Fruit fly (Drosophila melanogaster) whole organism, embryonic: Measurements from ENCODE around the gene CG4313.
A peak's percentile ranks its signal among the peaks of the same experiment; 100 is the strongest.

Experiments
- Ada2b ChIP-seq: fragments of 200-800 bp; sonication (Bioruptor generic); IDR thresholded peaks from 2 replicates; pipeline ENCODE4 v1.3.6; 2022; ENCODE audit warnings: missing biosample characterization, missing genetic modification characterization
- Atf3 ChIP-seq: fragments of 200-800 bp; sonication (Bioruptor generic); optimal IDR thresholded peaks from 3 replicates; lab custom pipeline; 2016; ENCODE audit warnings: missing biosample characterization, missing genetic modification characterization
- CG10321 ChIP-seq: fragments of 200-800 bp; sonication (Bioruptor generic); IDR thresholded peaks from 2 replicates; pipeline ENCODE4 v1.3.6; 2022; ENCODE audit warnings: missing biosample characterization, missing genetic modification characterization
- CG10959 ChIP-seq: fragments of 200-800 bp; sonication (Bioruptor generic); IDR thresholded peaks from 2 replicates; pipeline ENCODE4 v1.3.6; 2022; ENCODE audit warnings: missing biosample characterization, missing genetic modification characterization
- CG11093 ChIP-seq: fragments of 200-800 bp; sonication (Bioruptor generic); IDR thresholded peaks from 3 replicates; pipeline ENCODE4 v1.3.6; 2022; ENCODE audit warnings: missing biosample characterization, missing genetic modification characterization
- CG11456 ChIP-seq: fragments of 200-800 bp; sonication (Bioruptor generic); IDR thresholded peaks from 3 replicates; pipeline ENCODE4 v1.3.6; 2022; ENCODE audit warnings: missing biosample characterization, missing genetic modification characterization
- CG11695 ChIP-seq: fragments of 200-800 bp; sonication (Bioruptor generic); IDR thresholded peaks from 3 replicates; pipeline ENCODE4 v1.3.6; 2022; ENCODE audit warnings: missing biosample characterization, missing genetic modification characterization
- CG13296 ChIP-seq: fragments of 200-800 bp; sonication (Bioruptor generic); optimal IDR thresholded peaks from 3 replicates; lab custom pipeline; 2018; ENCODE audit warnings: missing biosample characterization, mild to moderate bottlenecking, missing genetic modification characterization
- CG16863 ChIP-seq: fragments of 200-800 bp; sonication (Bioruptor generic); optimal IDR thresholded peaks from 3 replicates; lab custom pipeline; 2016; ENCODE audit warnings: missing biosample characterization, missing genetic modification characterization
- CG17361 ChIP-seq: fragments of 200-800 bp; sonication (Bioruptor generic); IDR thresholded peaks from 3 replicates; pipeline ENCODE4 v1.3.6; 2022; ENCODE audit warnings: missing biosample characterization, missing genetic modification characterization
- CG2199 ChIP-seq: fragments of 200-800 bp; sonication (Bioruptor generic); IDR thresholded peaks from 3 replicates; pipeline ENCODE4 v1.3.6; 2022; ENCODE audit warnings: missing biosample characterization, missing genetic modification characterization
- CG2202 ChIP-seq: fragments of 200-800 bp; sonication (Bioruptor generic); optimal IDR thresholded peaks from 2 replicates; lab custom pipeline; 2018; ENCODE audit warnings: missing biosample characterization, mild to moderate bottlenecking, missing genetic modification characterization
- CG4360 ChIP-seq: fragments of 200-800 bp; sonication (Bioruptor generic); IDR thresholded peaks from 2 replicates; pipeline ENCODE4 v1.3.6; 2022; ENCODE audit warnings: missing biosample characterization, missing genetic modification characterization
- CG6272 ChIP-seq: fragments of 200-800 bp; sonication (Bioruptor generic); IDR thresholded peaks from 2 replicates; pipeline ENCODE4 v1.3.6; 2022; ENCODE audit warnings: missing biosample characterization, missing genetic modification characterization
- CG6683 ChIP-seq: fragments of 200-800 bp; sonication (Bioruptor generic); optimal IDR thresholded peaks from 2 replicates; lab custom pipeline; 2017; ENCODE audit warnings: missing biosample characterization, mild to moderate bottlenecking, missing genetic modification characterization, missing genetic modification reagents
- CG7928 ChIP-seq: fragments of 200-800 bp; sonication (Bioruptor generic); optimal IDR thresholded peaks from 2 replicates; lab custom pipeline; 2017; ENCODE audit warnings: missing biosample characterization, mild to moderate bottlenecking, missing genetic modification characterization
- CG8089 ChIP-seq: fragments of 200-800 bp; sonication (Bioruptor generic); optimal IDR thresholded peaks from 3 replicates; lab custom pipeline; 2016; ENCODE audit warnings: missing biosample characterization, missing genetic modification characterization
- CG9797 ChIP-seq: fragments of 200-800 bp; sonication (Bioruptor generic); optimal IDR thresholded peaks from 3 replicates; lab custom pipeline; 2018; ENCODE audit warnings: missing biosample characterization, mild to moderate bottlenecking, missing genetic modification characterization
- D19B ChIP-seq: fragments of 200-800 bp; sonication (Bioruptor generic); optimal IDR thresholded peaks from 2 replicates; lab custom pipeline; 2017; ENCODE audit warnings: missing biosample characterization, mild to moderate bottlenecking, missing genetic modification characterization
- Ets65A ChIP-seq: fragments of 200-800 bp; sonication (Bioruptor generic); peaks from one replicate; lab custom pipeline; 2016; ENCODE audit warnings: missing biosample characterization, missing genetic modification characterization
- Hmr ChIP-seq: fragments of 200-800 bp; sonication (Bioruptor generic); optimal IDR thresholded peaks from 3 replicates; lab custom pipeline; 2017; ENCODE audit warnings: mild to moderate bottlenecking, missing biosample characterization, missing genetic modification reagents, missing genetic modification characterization
- Hr39 ChIP-seq: fragments of >200 bp; optimal IDR thresholded peaks from 2 replicates; lab custom pipeline; 2017
- Med ChIP-seq: fragments of 200-800 bp; sonication (Bioruptor generic); peaks from one replicate; lab custom pipeline; 2016; ENCODE audit warnings: missing biosample characterization, missing genetic modification characterization, mild to moderate bottlenecking, inconsistent platforms, moderate library complexity
- Mes4 ChIP-seq: fragments of 200-800 bp; sonication (Bioruptor generic); optimal IDR thresholded peaks from 2 replicates; lab custom pipeline; 2016; ENCODE audit warnings: missing biosample characterization, missing genetic modification characterization
- NK7.1 ChIP-seq: fragments of 200-800 bp; sonication (Bioruptor generic); optimal IDR thresholded peaks from 3 replicates; lab custom pipeline; 2016; ENCODE audit warnings: missing biosample characterization, missing genetic modification characterization
- Opbp ChIP-seq: fragments of 200-800 bp; sonication (Bioruptor generic); IDR thresholded peaks from 3 replicates; pipeline ENCODE4 v1.3.6; 2022; ENCODE audit warnings: missing biosample characterization, missing genetic modification characterization; ENCODE audit not compliant: partially characterized antibody
- Pdp1 ChIP-seq, 2 experiments: fragments of 200-800 bp; sonication (Bioruptor generic); optimal IDR thresholded peaks; 3 replicates each; lab custom pipeline; 2016; ENCODE audit warnings: missing biosample characterization in 2 of 2, missing genetic modification characterization in 2 of 2, mild to moderate bottlenecking in 1 of 2, moderate library complexity in 1 of 2
- Sox100B ChIP-seq: fragments of 200-800 bp; sonication (Bioruptor generic); optimal IDR thresholded peaks from 3 replicates; lab custom pipeline; 2018; ENCODE audit warnings: missing biosample characterization, mild to moderate bottlenecking, missing genetic modification characterization
- Spps ChIP-seq: fragments of 200-800 bp; sonication (Bioruptor generic); optimal IDR thresholded peaks from 2 replicates; lab custom pipeline; 2018; ENCODE audit warnings: missing biosample characterization, mild to moderate bottlenecking, missing genetic modification characterization
- Xbp1 ChIP-seq: fragments of 200-800 bp; sonication (Bioruptor generic); optimal IDR thresholded peaks from 3 replicates; lab custom pipeline; 2016; ENCODE audit warnings: missing biosample characterization, mild to moderate bottlenecking, missing genetic modification characterization
- YL-1 ChIP-seq: fragments of 200-800 bp; sonication (Bioruptor generic); optimal IDR thresholded peaks from 3 replicates; lab custom pipeline; 2017; ENCODE audit warnings: missing biosample characterization, mild to moderate bottlenecking, missing genetic modification characterization
- bab2 ChIP-seq: fragments of 200-800 bp; sonication (Bioruptor generic); optimal IDR thresholded peaks from 2 replicates; lab custom pipeline; 2016; ENCODE audit warnings: missing biosample characterization, missing genetic modification characterization
- caup ChIP-seq: fragments of 200-800 bp; sonication (Bioruptor generic); optimal IDR thresholded peaks from 3 replicates; lab custom pipeline; 2017; ENCODE audit warnings: missing biosample characterization, mild to moderate bottlenecking, missing genetic modification characterization, moderate library complexity; ENCODE audit not compliant: severe bottlenecking
- crol ChIP-seq: fragments of 200-800 bp; sonication (Bioruptor generic); IDR thresholded peaks from 2 replicates; pipeline ENCODE4 v1.3.6; 2022; ENCODE audit warnings: missing biosample characterization, missing genetic modification characterization
- dysf ChIP-seq: fragments of 200-800 bp; sonication (Bioruptor generic); IDR thresholded peaks from 3 replicates; pipeline ENCODE4 v1.3.6; 2022; ENCODE audit warnings: missing biosample characterization, missing genetic modification characterization
- fd3F ChIP-seq: fragments of 200-800 bp; sonication (Bioruptor generic); optimal IDR thresholded peaks from 2 replicates; lab custom pipeline; 2018; ENCODE audit warnings: missing biosample characterization, mild to moderate bottlenecking, missing genetic modification characterization, moderate library complexity
- fd64A ChIP-seq: fragments of 200-800 bp; sonication (Bioruptor generic); optimal IDR thresholded peaks from 3 replicates; lab custom pipeline; 2018; ENCODE audit warnings: missing biosample characterization, mild to moderate bottlenecking, missing genetic modification characterization
- gce ChIP-seq: fragments of 200-800 bp; sonication (Bioruptor generic); IDR thresholded peaks from 3 replicates; pipeline ENCODE4 v1.3.6; 2022; ENCODE audit warnings: missing biosample characterization, missing genetic modification characterization
- grau ChIP-seq: fragments of 200-800 bp; optimal IDR thresholded peaks from 3 replicates; lab custom pipeline; 2019; ENCODE audit warnings: missing biosample characterization, mild to moderate bottlenecking, missing genetic modification characterization, moderate library complexity
- gro ChIP-seq: fragments of 200-800 bp; sonication (Bioruptor generic); optimal IDR thresholded peaks from 2 replicates; lab custom pipeline; 2016; ENCODE audit warnings: missing biosample characterization, missing genetic modification characterization
- lilli ChIP-seq: fragments of 200-800 bp; sonication (Bioruptor generic); optimal IDR thresholded peaks from 3 replicates; lab custom pipeline; 2016; ENCODE audit warnings: missing biosample characterization, missing genetic modification characterization
- peb ChIP-seq: fragments of 200-800 bp; sonication (Bioruptor generic); IDR thresholded peaks from 2 replicates; pipeline ENCODE4 v1.3.6; 2022; ENCODE audit warnings: missing biosample characterization, missing genetic modification characterization
- pita ChIP-seq: fragments of 200-800 bp; sonication (Bioruptor generic); optimal IDR thresholded peaks from 2 replicates; lab custom pipeline; 2017; ENCODE audit warnings: missing biosample characterization, mild to moderate bottlenecking, missing genetic modification characterization
- sr ChIP-seq: fragments of 200-800 bp; sonication (Bioruptor generic); IDR thresholded peaks from 3 replicates; pipeline ENCODE4 v1.3.6; 2022; ENCODE audit warnings: missing biosample characterization, missing genetic modification characterization
- tio ChIP-seq: fragments of 200-800 bp; sonication (Bioruptor generic); optimal IDR thresholded peaks from 2 replicates; lab custom pipeline; 2017; ENCODE audit warnings: missing biosample characterization, missing genetic modification characterization, inconsistent platforms
- unc-4 ChIP-seq: fragments of 200-800 bp; sonication (Bioruptor generic); IDR thresholded peaks from 2 replicates; pipeline ENCODE4 v1.3.6; 2022; ENCODE audit warnings: missing biosample characterization, missing genetic modification characterization; ENCODE audit not compliant: partially characterized antibody
- wek ChIP-seq: fragments of 200-800 bp; sonication (Bioruptor generic); optimal IDR thresholded peaks from 3 replicates; lab custom pipeline; 2018; ENCODE audit warnings: missing biosample characterization, mild to moderate bottlenecking, missing genetic modification characterization, moderate library complexity
- zen ChIP-seq: fragments of 200-800 bp; sonication (Bioruptor generic); optimal IDR thresholded peaks from 3 replicates; lab custom pipeline; 2018; ENCODE audit warnings: missing biosample characterization, mild to moderate bottlenecking, missing genetic modification characterization, moderate library complexity

Gene CG4313

DNA sequence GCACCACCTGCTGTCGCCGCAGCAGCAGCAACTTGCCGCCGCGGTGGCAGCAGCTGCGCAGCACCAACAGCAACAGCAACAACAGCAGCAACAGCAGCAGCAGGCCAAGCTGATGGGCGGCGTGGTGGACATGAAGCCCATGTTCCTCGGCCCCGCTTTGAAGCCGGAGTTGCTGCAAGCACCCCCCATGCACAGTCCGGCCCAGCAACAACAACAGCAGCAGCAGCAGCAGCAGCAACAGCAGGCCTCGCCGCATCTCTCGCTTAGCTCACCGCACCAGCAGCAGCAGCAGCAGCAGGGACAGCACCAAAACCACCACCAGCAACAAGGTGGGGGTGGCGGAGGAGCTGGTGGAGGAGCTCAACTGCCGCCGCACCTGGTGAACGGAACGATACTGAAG lies 40.6 kb upstream of the CG4313 start:
- TF ChIP-seq Ets65A (GFP tag; lab: Kevin White, UChicago), result peak; percentile 52
- TF ChIP-seq dysf (GFP tag; lab: Robert Waterston, UW), result no peak
- peak; percentile 38 for TF ChIP-seq Med (GFP tag; lab: Kevin White, UChicago)

DNA sequence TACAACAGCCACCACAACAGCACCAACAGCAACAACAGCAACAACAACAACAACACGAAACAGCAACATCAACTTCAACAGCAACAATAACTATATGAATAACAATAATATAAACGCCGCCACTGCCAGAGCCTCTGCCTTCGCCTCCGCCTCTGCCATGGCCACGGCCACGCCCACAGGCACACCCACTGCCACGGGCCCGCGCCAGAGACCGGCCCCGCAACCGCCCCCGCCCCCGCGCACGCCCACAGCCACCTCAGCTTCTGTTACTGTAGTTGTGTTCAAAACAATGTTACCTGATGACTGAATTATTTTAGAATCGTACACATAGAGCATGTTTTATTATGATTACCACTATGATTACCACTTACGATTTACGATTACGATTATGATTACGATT lies 37.6 kb upstream of the CG4313 start:
- TF ChIP-seq CG13296 (GFP tag; lab: Kevin White, UChicago) (no peak), caup (GFP tag; lab: Kevin White, UChicago) (no peak), gce (GFP tag; lab: Robert Waterston, UW) (no peak), Sox100B (GFP tag; lab: Kevin White, UChicago) (no peak), wek (GFP tag; lab: Kevin White, UChicago) (no peak), sr (GFP tag; lab: Robert Waterston, UW) (peak; percentile 70; the same call in 2 of the 3 replicates), lilli (GFP tag; lab: Kevin White, UChicago) (no peak), D19B (GFP tag; lab: Kevin White, UChicago) (no peak), NK7.1 (GFP tag; lab: Kevin White, UChicago) (no peak), crol (GFP tag; lab: Robert Waterston, UW) (peak; percentile 49; the same call in 1 of the 2 replicates), Hr39 (lab: Kevin White, UChicago) (peak; percentile 92), CG6272 (GFP tag; lab: Robert Waterston, UW) (no peak), CG4360 (GFP tag; lab: Robert Waterston, UW) (peak; percentile 23; the same call in 1 of the 2 replicates), tio (GFP tag; lab: Kevin White, UChicago) (no peak), Atf3 (no peak)

DNA sequence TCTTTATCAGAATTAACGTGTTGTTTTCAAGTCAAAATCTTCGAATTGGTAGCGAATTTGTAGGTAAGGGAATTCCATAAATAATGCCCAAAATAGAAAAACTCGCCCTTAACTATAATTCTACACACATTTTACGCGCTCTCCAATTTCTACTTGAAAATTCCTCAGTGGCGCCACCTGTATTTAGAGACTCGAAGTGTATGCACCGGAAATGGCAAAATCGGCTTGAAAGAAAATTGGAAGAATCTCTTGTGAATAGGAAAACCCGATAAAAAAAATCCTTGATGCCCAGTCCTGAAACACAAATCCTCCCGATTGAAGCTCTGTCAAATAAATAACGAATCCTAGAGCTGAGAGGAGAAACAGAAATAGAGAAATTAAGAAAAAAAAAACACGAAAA lies 35.8 kb upstream of the CG4313 start:
- TF ChIP-seq YL-1 (peak; percentile 57), fd3F (peak; percentile 42), pita (GFP tag; lab: Kevin White, UChicago) (peak; percentile 16), Mes4 (GFP tag; lab: Kevin White, UChicago) (peak; percentile 77), unc-4 (GFP tag; lab: Robert Waterston, UW) (no peak), CG10321 (no peak), lilli (GFP tag; lab: Kevin White, UChicago) (peak; percentile 24), CG9797 (GFP tag; lab: Kevin White, UChicago) (no peak), CG2202 (tag; lab: Kevin White, UChicago) (peak; percentile 50), Opbp (GFP tag; lab: Robert Waterston, UW) (peak; percentile 54; the same call in 2 of the 3 replicates), bab2 (GFP tag; lab: Kevin White, UChicago) (peak; percentile 30), CG6683 (GFP tag; lab: Kevin White, UChicago) (peak; percentile 43), CG11093 (GFP tag; lab: Robert Waterston, UW) (no peak), gro (peak; percentile 36), Spps (tag; lab: Kevin White, UChicago) (peak; percentile 39), grau (tag; lab: Kevin White, UChicago) (peak; percentile 51), CG2199 (GFP tag; lab: Robert Waterston, UW) (peak; percentile 70; the same call in 1 of the 3 replicates), CG17361 (peak; percentile 74), Xbp1 (GFP tag; lab: Kevin White, UChicago) (peak; percentile 54), CG16863 (GFP tag; lab: Kevin White, UChicago) (no peak), CG10959 (no peak), Hmr (GFP tag; lab: Kevin White, UChicago) (peak; percentile 72), CG11456 (GFP tag; lab: Robert Waterston, UW) (peak; percentile 73; the same call in 2 of the 3 replicates), Ada2b (peak; percentile 37; the same call in 1 of the 2 replicates), CG7928 (GFP tag; lab: Kevin White, UChicago) (peak; percentile 5), zen (tag; lab: Kevin White, UChicago) (peak; percentile 49), Pdp1 (GFP tag; optimal IDR thresholded peaks at IDR 0.05; lab: Kevin White, UChicago) (peak in 1 of 2 experiments; percentile 45), peb (GFP tag; lab: Robert Waterston, UW) (no peak), Atf3 (peak; percentile 53), CG8089 (GFP tag; lab: Kevin White, UChicago) (peak; percentile 74), CG11695 (GFP tag; lab: Robert Waterston, UW) (peak; percentile 60), fd64A (GFP tag; lab: Kevin White, UChicago) (peak; percentile 68)
